Fruit fly (Drosophila melanogaster) whole organism, embryonic: Measurements from ENCODE around the gene Gr5a.
A peak's percentile ranks its signal among the peaks of the same experiment; 100 is the strongest.

ENCODE experiments used
- BtbVII ChIP-seq: fragments of 200-800 bp; sonication (Bioruptor generic); optimal IDR thresholded peaks from 3 replicates; lab custom pipeline; 2017; ENCODE audit warnings: missing biosample characterization, mild to moderate bottlenecking, missing genetic modification characterization
- CG1233 ChIP-seq: fragments of 200-800 bp; sonication (Bioruptor generic); optimal IDR thresholded peaks from 4 replicates; lab custom pipeline; 2018; ENCODE audit warnings: missing biosample characterization, mild to moderate bottlenecking, missing genetic modification characterization
- CG15011 ChIP-seq: fragments of 200-800 bp; sonication (Bioruptor generic); optimal IDR thresholded peaks from 3 replicates; lab custom pipeline; 2018; ENCODE audit warnings: missing biosample characterization, mild to moderate bottlenecking, missing genetic modification characterization
- CG15479 ChIP-seq: fragments of 200-800 bp; sonication (Bioruptor generic); optimal IDR thresholded peaks from 3 replicates; lab custom pipeline; 2019; ENCODE audit warnings: missing biosample characterization, mild to moderate bottlenecking, missing genetic modification characterization, moderate library complexity
- CG17361 ChIP-seq: fragments of 200-800 bp; sonication (Bioruptor generic); IDR thresholded peaks from 3 replicates; pipeline ENCODE4 v1.3.6; 2022; ENCODE audit warnings: missing biosample characterization, missing genetic modification characterization
- CG17385 ChIP-seq: fragments of 200-800 bp; sonication (Bioruptor generic); optimal IDR thresholded peaks from 3 replicates; lab custom pipeline; 2018; ENCODE audit warnings: missing biosample characterization, mild to moderate bottlenecking, missing genetic modification characterization
- CG31224 ChIP-seq: fragments of 200-800 bp; sonication (Bioruptor generic); IDR thresholded peaks from 2 replicates; pipeline ENCODE4 v1.3.6; 2022; ENCODE audit warnings: missing biosample characterization, missing genetic modification characterization
- CG34422 ChIP-seq: fragments of 200-800 bp; sonication (Bioruptor generic); IDR thresholded peaks from 3 replicates; pipeline ENCODE4 v1.3.6; 2022; ENCODE audit warnings: missing biosample characterization, missing genetic modification characterization
- CG3847 ChIP-seq: fragments of 200-800 bp; sonication (Bioruptor generic); IDR thresholded peaks from 2 replicates; pipeline ENCODE4 v1.3.6; 2022; ENCODE audit warnings: missing biosample characterization, missing genetic modification characterization
- CG6654 ChIP-seq: fragments of 200-800 bp; sonication (Bioruptor generic); optimal IDR thresholded peaks from 2 replicates; lab custom pipeline; 2017; ENCODE audit warnings: missing biosample characterization, mild to moderate bottlenecking, missing genetic modification characterization
- CG6689 ChIP-seq: fragments of 200-800 bp; sonication (Bioruptor generic); IDR thresholded peaks from 2 replicates; pipeline ENCODE4 v1.3.6; 2022; ENCODE audit warnings: missing biosample characterization, missing genetic modification characterization
- CG7963 ChIP-seq: fragments of 200-800 bp; sonication (Bioruptor generic); IDR thresholded peaks from 3 replicates; pipeline ENCODE4 v1.3.6; 2022; ENCODE audit warnings: missing biosample characterization, missing genetic modification characterization; ENCODE audit not compliant: partially characterized antibody
- CG8281 ChIP-seq: fragments of 200-800 bp; sonication (Bioruptor generic); optimal IDR thresholded peaks from 2 replicates; lab custom pipeline; 2018; ENCODE audit warnings: missing biosample characterization, mild to moderate bottlenecking, missing genetic modification characterization, moderate library complexity
- CG9609 ChIP-seq: fragments of 200-800 bp; sonication (Bioruptor generic); optimal IDR thresholded peaks from 3 replicates; lab custom pipeline; 2016; ENCODE audit warnings: missing biosample characterization, missing genetic modification characterization
- CG9727 ChIP-seq: fragments of 200-800 bp; sonication (Bioruptor generic); optimal IDR thresholded peaks from 3 replicates; lab custom pipeline; 2017; ENCODE audit warnings: missing biosample characterization, mild to moderate bottlenecking, missing genetic modification characterization
- CHES-1-like ChIP-seq: fragments of 200-800 bp; sonication (Bioruptor generic); optimal IDR thresholded peaks from 2 replicates; lab custom pipeline; 2016; ENCODE audit warnings: missing biosample characterization, missing genetic modification characterization
- Camta ChIP-seq: fragments of 200-800 bp; sonication (Bioruptor generic); optimal IDR thresholded peaks from 2 replicates; lab custom pipeline; 2016; ENCODE audit warnings: missing biosample characterization, missing genetic modification characterization
- CkIIα-i1 ChIP-seq: fragments of 200-800 bp; sonication (Bioruptor generic); IDR thresholded peaks from 2 replicates; pipeline ENCODE4 v1.3.6; 2022; ENCODE audit warnings: missing biosample characterization, missing genetic modification characterization
- CrebB ChIP-seq: fragments of 200-800 bp; sonication (Bioruptor generic); optimal IDR thresholded peaks from 3 replicates; lab custom pipeline; 2018; ENCODE audit warnings: missing biosample characterization, mild to moderate bottlenecking, missing genetic modification characterization
- Doc2 ChIP-seq: fragments of 200-800 bp; sonication (Bioruptor generic); IDR thresholded peaks from 2 replicates; pipeline ENCODE4 v1.3.6; 2022; ENCODE audit warnings: missing biosample characterization, missing genetic modification characterization
- Fer3 ChIP-seq: fragments of 200-800 bp; sonication (Bioruptor generic); optimal IDR thresholded peaks from 2 replicates; lab custom pipeline; 2018; ENCODE audit warnings: missing biosample characterization, mild to moderate bottlenecking, missing genetic modification characterization, moderate library complexity
- GATAe ChIP-seq: fragments of 200-800 bp; sonication (Bioruptor generic); conservative IDR thresholded peaks from 2 replicates; pipeline ENCODE4 v1.3.6; 2022; ENCODE audit warnings: missing biosample characterization, missing genetic modification characterization
- Hmr ChIP-seq: fragments of 200-800 bp; sonication (Bioruptor generic); optimal IDR thresholded peaks from 3 replicates; lab custom pipeline; 2017; ENCODE audit warnings: mild to moderate bottlenecking, missing biosample characterization, missing genetic modification reagents, missing genetic modification characterization
- MBD-R2 ChIP-seq: fragments of 200-800 bp; sonication (Bioruptor generic); IDR thresholded peaks from 2 replicates; pipeline ENCODE4 v1.3.6; 2022; ENCODE audit warnings: missing biosample characterization, missing genetic modification characterization
- MESR4 ChIP-seq: fragments of 200-800 bp; sonication (Bioruptor generic); optimal IDR thresholded peaks from 2 replicates; lab custom pipeline; 2018; ENCODE audit warnings: missing biosample characterization, mild to moderate bottlenecking, missing genetic modification characterization, moderate library complexity
- Myb ChIP-seq: fragments of 200-800 bp; sonication (Bioruptor generic); optimal IDR thresholded peaks from 2 replicates; lab custom pipeline; 2016; ENCODE audit warnings: missing biosample characterization, missing genetic modification characterization
- NC2β ChIP-seq: fragments of 200-800 bp; sonication (Bioruptor generic); optimal IDR thresholded peaks from 2 replicates; lab custom pipeline; 2016; ENCODE audit warnings: missing biosample characterization, missing genetic modification characterization
- Sox102F ChIP-seq: fragments of 200-800 bp; sonication (Bioruptor generic); optimal IDR thresholded peaks from 2 replicates; lab custom pipeline; 2018; ENCODE audit warnings: missing biosample characterization, mild to moderate bottlenecking, missing genetic modification characterization, moderate library complexity
- chinmo ChIP-seq: fragments of 200-800 bp; sonication (Bioruptor generic); IDR thresholded peaks from 4 replicates; pipeline ENCODE4 v1.3.6; 2022; ENCODE audit warnings: missing biosample characterization, missing genetic modification characterization; ENCODE audit not compliant: partially characterized antibody
- dati ChIP-seq: fragments of 200-800 bp; sonication (Bioruptor generic); IDR thresholded peaks from 2 replicates; pipeline ENCODE4 v1.3.6; 2022; ENCODE audit warnings: missing biosample characterization, missing genetic modification characterization
- ems ChIP-seq: fragments of 200-800 bp; sonication (Bioruptor generic); optimal IDR thresholded peaks from 3 replicates; lab custom pipeline; 2016; ENCODE audit warnings: missing biosample characterization, missing genetic modification characterization
- ewg ChIP-seq: fragments of 200-800 bp; sonication (Bioruptor generic); optimal IDR thresholded peaks from 3 replicates; lab custom pipeline; 2017; ENCODE audit warnings: mild to moderate bottlenecking, missing biosample characterization, missing genetic modification reagents, missing genetic modification characterization
- fd102C ChIP-seq: fragments of 200-800 bp; sonication (Bioruptor generic); optimal IDR thresholded peaks from 2 replicates; lab custom pipeline; 2018; ENCODE audit warnings: missing biosample characterization, mild to moderate bottlenecking, missing genetic modification characterization, moderate library complexity
- gcm2 ChIP-seq: fragments of 200-800 bp; sonication (Bioruptor generic); optimal IDR thresholded peaks from 2 replicates; lab custom pipeline; 2016; ENCODE audit warnings: missing biosample characterization, missing genetic modification characterization
- gt ChIP-seq: fragments of 200-800 bp; sonication (Bioruptor generic); IDR thresholded peaks from 2 replicates; pipeline ENCODE4 v1.3.6; 2022; ENCODE audit warnings: missing biosample characterization, missing genetic modification characterization
- ind ChIP-seq: fragments of 200-800 bp; sonication (Bioruptor generic); optimal IDR thresholded peaks from 3 replicates; lab custom pipeline; 2016; ENCODE audit warnings: missing biosample characterization, missing genetic modification characterization
- ken ChIP-seq: fragments of 200-800 bp; sonication (Bioruptor generic); IDR thresholded peaks from 3 replicates; pipeline ENCODE4 v1.3.6; 2022; ENCODE audit warnings: missing biosample characterization, missing genetic modification characterization
- mirr ChIP-seq: fragments of 200-800 bp; sonication (Bioruptor generic); optimal IDR thresholded peaks from 3 replicates; lab custom pipeline; 2018; ENCODE audit warnings: missing biosample characterization, mild to moderate bottlenecking, missing genetic modification characterization
- mld ChIP-seq: fragments of 200-800 bp; sonication (Bioruptor generic); IDR thresholded peaks from 3 replicates; pipeline ENCODE4 v1.3.6; 2022; ENCODE audit warnings: missing biosample characterization, missing genetic modification characterization; ENCODE audit not compliant: partially characterized antibody
- nerfin-1 ChIP-seq: fragments of 200-800 bp; sonication (Bioruptor generic); optimal IDR thresholded peaks from 3 replicates; lab custom pipeline; 2019; ENCODE audit warnings: missing biosample characterization, mild to moderate bottlenecking, missing genetic modification characterization, moderate library complexity
- onecut ChIP-seq: fragments of 200-800 bp; sonication (Bioruptor generic); IDR thresholded peaks from 2 replicates; pipeline ENCODE4 v1.3.6; 2022; ENCODE audit warnings: missing biosample characterization, missing genetic modification characterization
- phol ChIP-seq: fragments of 200-800 bp; sonication (Bioruptor generic); optimal IDR thresholded peaks from 3 replicates; lab custom pipeline; 2018; ENCODE audit warnings: missing biosample characterization, mild to moderate bottlenecking, missing genetic modification characterization, moderate library complexity
- pros ChIP-seq: fragments of 200-800 bp; sonication (Bioruptor generic); optimal IDR thresholded peaks from 3 replicates; lab custom pipeline; 2019; ENCODE audit warnings: missing biosample characterization, mild to moderate bottlenecking, missing genetic modification characterization, moderate library complexity
- psq ChIP-seq: fragments of 200-800 bp; sonication (Bioruptor generic); optimal IDR thresholded peaks from 2 replicates; lab custom pipeline; 2017; ENCODE audit warnings: missing biosample characterization, missing genetic modification characterization
- pum ChIP-seq: fragments of 200-800 bp; sonication (Bioruptor generic); optimal IDR thresholded peaks from 2 replicates; lab custom pipeline; 2016; ENCODE audit warnings: missing biosample characterization, missing genetic modification characterization
- sisA ChIP-seq: fragments of 200-800 bp; sonication (Bioruptor generic); IDR thresholded peaks from 2 replicates; pipeline ENCODE4 v1.3.6; 2022; ENCODE audit warnings: missing biosample characterization, missing genetic modification characterization
- so ChIP-seq: fragments of 200-800 bp; sonication (Bioruptor generic); IDR thresholded peaks from 3 replicates; pipeline ENCODE4 v1.3.6; 2022; ENCODE audit warnings: missing biosample characterization, missing genetic modification characterization
- stc ChIP-seq: fragments of 200-800 bp; sonication (Bioruptor generic); IDR thresholded peaks from 2 replicates; pipeline ENCODE4 v1.3.6; 2022; ENCODE audit warnings: missing biosample characterization, missing genetic modification characterization
- usp ChIP-seq: fragments of >200 bp; optimal IDR thresholded peaks from 2 replicates; lab custom pipeline; 2017; ENCODE audit warnings: missing biosample characterization, missing genetic modification characterization
- wor ChIP-seq: fragments of 200-800 bp; sonication (Bioruptor generic); IDR thresholded peaks from 2 replicates; pipeline ENCODE4 v1.3.6; 2022; ENCODE audit warnings: missing biosample characterization, missing genetic modification characterization
- z ChIP-seq: fragments of 200-800 bp; sonication (Bioruptor generic); IDR thresholded peaks from 3 replicates; pipeline ENCODE4 v1.3.6; 2022; ENCODE audit warnings: missing biosample characterization, missing genetic modification characterization

The Gr5a gene

DNA sequence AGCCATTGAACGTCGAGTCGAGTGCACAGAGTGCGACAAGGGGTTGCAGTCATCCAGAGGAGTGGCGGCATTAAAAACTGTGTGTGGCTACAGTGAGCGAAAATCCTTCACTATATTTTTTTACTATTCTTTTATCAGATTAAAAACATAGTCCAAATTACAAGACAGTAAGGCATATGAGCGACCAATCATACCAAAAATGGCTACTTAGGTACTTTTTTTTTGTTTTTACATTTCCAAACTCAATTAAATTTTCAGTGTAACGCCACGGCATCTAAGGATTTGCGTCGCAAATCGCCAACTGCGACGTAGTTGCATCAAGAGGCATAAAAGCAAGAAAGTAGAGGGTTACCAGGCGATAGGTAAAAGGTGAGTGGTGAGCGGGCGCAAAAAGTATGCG is 41.3 kb upstream of the Gr5a start (continued):
- TF ChIP-seq Fer3 (tag; lab: Kevin White, UChicago) (peak; percentile 48), GATAe (GFP tag; lab: Robert Waterston, UW) (no peak), MESR4 (no peak), nerfin-1 (tag; lab: Kevin White, UChicago) (peak; percentile 45), phol (tag; lab: Kevin White, UChicago) (peak; percentile 62), onecut (GFP tag; lab: Robert Waterston, UW) (peak; percentile 39), ems (GFP tag; lab: Kevin White, UChicago) (peak; percentile 16), fd102C (GFP tag; lab: Kevin White, UChicago) (no peak), Sox102F (GFP tag; lab: Kevin White, UChicago) (peak; percentile 53), ewg (GFP tag; lab: Kevin White, UChicago) (peak; percentile 24), ind (GFP tag; lab: Kevin White, UChicago) (peak; percentile 27), CG31224 (GFP tag; lab: Robert Waterston, UW) (no peak), usp (GFP tag; lab: Kevin White, UChicago) (no peak), Doc2 (GFP tag; lab: Robert Waterston, UW) (no peak), CrebB (tag; lab: Kevin White, UChicago) (no peak), MBD-R2 (GFP tag; lab: Robert Waterston, UW) (no peak), CG15479 (GFP tag; lab: Kevin White, UChicago) (no peak), NC2β (GFP tag; lab: Kevin White, UChicago) (no peak), mld (GFP tag; lab: Robert Waterston, UW) (no peak), ken (peak; percentile 60; the same call in 2 of the 3 replicates), CG1233 (no peak), Myb (GFP tag; lab: Kevin White, UChicago) (no peak), sisA (GFP tag; lab: Robert Waterston, UW) (peak; percentile 69), wor (GFP tag; lab: Robert Waterston, UW) (0 out of 2 replicates have a peak, but pooled peaks have one; percentile 16), pros (peak; percentile 17), z (no peak), gt (GFP tag; lab: Robert Waterston, UW) (no peak), psq (GFP tag; lab: Kevin White, UChicago) (no peak), CG17385 (peak; percentile 4), CG15011 (GFP tag; lab: Kevin White, UChicago) (no peak), stc (0 out of 2 replicates have a peak, but pooled peaks have one; percentile 15), CG9727 (GFP tag; lab: Kevin White, UChicago) (peak; percentile 29), CG34422 (GFP tag; lab: Robert Waterston, UW) (0 out of 3 replicates have a peak, but pooled peaks have one; percentile 27), dati (GFP tag; lab: Robert Waterston, UW) (no peak), CG6654 (GFP tag; lab: Kevin White, UChicago) (peak; percentile 29), Camta (GFP tag; lab: Kevin White, UChicago) (peak; percentile 46), CG6689 (GFP tag; lab: Robert Waterston, UW) (peak; percentile 53), CG3847 (GFP tag; lab: Robert Waterston, UW) (0 out of 2 replicates have a peak, but pooled peaks have one; percentile 15), CG9609 (GFP tag; lab: Kevin White, UChicago) (peak; percentile 10), mirr (no peak), gcm2 (GFP tag; lab: Kevin White, UChicago) (no peak), Hmr (GFP tag; lab: Kevin White, UChicago) (peak; percentile 14), CG7963 (no peak), CHES-1-like (no peak), CG17361 (GFP tag; lab: Robert Waterston, UW) (0 out of 3 replicates have a peak, but pooled peaks have one; percentile 41), so (GFP tag; lab: Robert Waterston, UW) (0 out of 3 replicates have a peak, but pooled peaks have one; percentile 19), chinmo (GFP tag; lab: Robert Waterston, UW) (no peak), pum (GFP tag; lab: Kevin White, UChicago) (peak; percentile 48), BtbVII (no peak), CG8281 (tag; lab: Kevin White, UChicago) (no peak), CkIIα-i1 (GFP tag; lab: Robert Waterston, UW) (no peak)
